Worm (Caenorhabditis elegans) whole organism, L3 larva: ENCODE data around the gene F54D5.3.
A peak's percentile ranks its signal among the peaks of the same experiment; 100 is the strongest.

Experiments
- R02D3.7 ChIP-seq: fragments of 150-350 bp; optimal IDR thresholded peaks from 2 replicates; lab custom pipeline; 2014; ENCODE audit warnings: missing biosample characterization, missing genetic modification characterization
- aly-2 ChIP-seq: fragments of 150-350 bp; optimal IDR thresholded peaks from 2 replicates; lab custom pipeline; 2014; ENCODE audit warnings: missing biosample characterization, missing genetic modification characterization
- ama-1 ChIP-seq: fragments of 150-350 bp; optimal IDR thresholded peaks from 2 replicates; lab custom pipeline; 2018
- ceh-16 ChIP-seq: sonication (generic microtip); optimal IDR thresholded peaks from 2 replicates; lab custom pipeline; 2017; ENCODE audit warnings: missing biosample characterization, missing genetic modification characterization
- ceh-28 ChIP-seq: fragments of 150-350 bp; optimal IDR thresholded peaks from 2 replicates; lab custom pipeline; 2014; ENCODE audit warnings: missing biosample characterization, missing genetic modification reagents, missing genetic modification characterization
- ceh-82 ChIP-seq: fragments of 150-350 bp; optimal IDR thresholded peaks from 2 replicates; lab custom pipeline; 2014; ENCODE audit warnings: missing biosample characterization, missing genetic modification characterization
- egl-5 ChIP-seq: fragments of 150-350 bp; optimal IDR thresholded peaks from 2 replicates; lab custom pipeline; 2017; ENCODE audit warnings: missing biosample characterization, missing genetic modification reagents, missing genetic modification characterization, inconsistent platforms
- elt-1 ChIP-seq: fragments of 150-350 bp; optimal IDR thresholded peaks from 2 replicates; lab custom pipeline; 2014; ENCODE audit warnings: missing biosample characterization, missing genetic modification characterization
- elt-2 ChIP-seq: sonication (generic microtip); optimal IDR thresholded peaks from 2 replicates; lab custom pipeline; 2016; ENCODE audit warnings: missing genetic modification reagents, mild to moderate bottlenecking, missing genetic modification characterization, missing compliant biosample characterization
- elt-3 ChIP-seq, 3 experiments: fragments of 150-350 bp in 1 of 3; sonication (generic microtip) in 2 of 3; optimal IDR thresholded peaks; 2 replicates in 2 of 3; 4 replicates in 1 of 3; lab custom pipeline; 2014 to 2017; ENCODE audit warnings: missing biosample characterization in 3 of 3, missing genetic modification characterization in 3 of 3
- fkh-10 ChIP-seq: sonication (generic microtip); optimal IDR thresholded peaks from 2 replicates; lab custom pipeline; 2017; ENCODE audit warnings: missing biosample characterization, missing genetic modification reagents, missing genetic modification characterization
- lin-15B ChIP-seq: fragments of 150-350 bp; optimal IDR thresholded peaks from 2 replicates; lab custom pipeline; 2014; ENCODE audit warnings: missing biosample characterization, missing genetic modification characterization
- lin-39 ChIP-seq: fragments of 150-350 bp; optimal IDR thresholded peaks from 2 replicates; lab custom pipeline; 2018; ENCODE audit warnings: missing biosample characterization, missing genetic modification reagents, missing genetic modification characterization
- mdl-1 ChIP-seq: fragments of 150-350 bp; optimal IDR thresholded peaks from 2 replicates; lab custom pipeline; 2014; ENCODE audit warnings: missing biosample characterization, missing genetic modification characterization
- nfya-1 ChIP-seq: sonication (generic microtip); optimal IDR thresholded peaks from 2 replicates; lab custom pipeline; 2017; ENCODE audit warnings: missing genetic modification characterization, mild to moderate bottlenecking, missing compliant biosample characterization, antibody characterized with exemption, moderate library complexity; ENCODE audit not compliant: insufficient read depth
- nhr-25 ChIP-seq: sonication (generic microtip); optimal IDR thresholded peaks from 2 replicates; lab custom pipeline; 2017; ENCODE audit warnings: missing biosample characterization, missing genetic modification characterization
- nhr-43 ChIP-seq: sonication (generic microtip); optimal IDR thresholded peaks from 2 replicates; lab custom pipeline; 2016; ENCODE audit warnings: mild to moderate bottlenecking, missing genetic modification characterization, missing compliant biosample characterization; ENCODE audit not compliant: poor library complexity, severe bottlenecking
- nhr-76 ChIP-seq: fragments of 150-350 bp; sonication (generic microtip); optimal IDR thresholded peaks from 5 replicates; lab custom pipeline; 2014; ENCODE audit warnings: missing biosample characterization, missing genetic modification characterization
- pha-4 ChIP-seq: fragments of 150-350 bp; optimal IDR thresholded peaks from 2 replicates; lab custom pipeline; 2014; ENCODE audit warnings: missing biosample characterization, missing genetic modification reagents, missing genetic modification characterization
- pqm-1 ChIP-seq: fragments of 150-350 bp; optimal IDR thresholded peaks from 2 replicates; lab custom pipeline; 2017; ENCODE audit warnings: missing biosample characterization, missing genetic modification characterization, inconsistent platforms
- sea-2 ChIP-seq: fragments of 150-350 bp; sonication (generic microtip); optimal IDR thresholded peaks from 4 replicates; lab custom pipeline; 2014; ENCODE audit warnings: missing biosample characterization, missing genetic modification reagents, missing genetic modification characterization
- unc-62 ChIP-seq: fragments of 150-350 bp; sonication (generic microtip); optimal IDR thresholded peaks from 4 replicates; lab custom pipeline; 2014; ENCODE audit warnings: missing biosample characterization, missing genetic modification reagents, missing genetic modification characterization
- zag-1 ChIP-seq: fragments of 150-350 bp; optimal IDR thresholded peaks from 2 replicates; lab custom pipeline; 2014; ENCODE audit warnings: missing biosample characterization, missing genetic modification characterization
- ztf-4 ChIP-seq: fragments of 150-350 bp; optimal IDR thresholded peaks from 2 replicates; lab custom pipeline; 2014; ENCODE audit warnings: missing biosample characterization, missing genetic modification characterization

The F54D5.3 gene

DNA sequence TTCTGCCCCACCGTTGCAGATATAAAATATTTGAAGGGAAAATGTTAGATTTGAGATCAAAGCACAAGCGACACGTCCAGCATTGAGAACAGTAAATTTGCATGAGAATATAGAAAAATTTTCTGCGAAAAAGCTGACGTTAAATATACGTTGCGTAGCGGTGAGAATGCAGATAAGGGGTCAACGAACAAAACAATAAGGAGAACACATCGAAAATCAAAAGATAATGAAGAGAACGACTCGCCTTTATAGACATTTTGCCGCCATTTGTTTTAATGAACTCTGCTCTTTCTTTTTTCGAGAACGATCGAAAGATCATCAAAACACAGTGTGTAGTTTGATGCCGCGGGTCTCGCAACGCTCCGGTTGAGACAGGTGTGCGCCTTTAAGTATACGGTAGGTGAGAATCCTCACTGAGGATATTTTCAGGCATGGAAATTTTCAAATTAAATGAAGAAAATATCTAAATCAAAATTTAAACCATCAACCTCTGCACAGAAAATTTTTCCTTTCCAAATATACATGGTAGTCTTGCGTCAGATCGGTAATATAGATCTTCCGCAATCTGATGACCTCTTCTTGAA, 24.6 kb downstream of the F54D5.3 start:
- TF ChIP-seq nhr-43 (tag; lab: Kevin White, UChicago) = no peak
- no peak for TF ChIP-seq aly-2
- no peak for TF ChIP-seq elt-1 (tag; lab: Kevin White, UChicago)
- TF ChIP-seq pqm-1 = peak; percentile 27
- peak; percentile 23 for TF ChIP-seq ceh-28 (tag; lab: Kevin White, UChicago)
- peak; percentile 73 for TF ChIP-seq elt-2 (tag; lab: Kevin White, UChicago)

DNA sequence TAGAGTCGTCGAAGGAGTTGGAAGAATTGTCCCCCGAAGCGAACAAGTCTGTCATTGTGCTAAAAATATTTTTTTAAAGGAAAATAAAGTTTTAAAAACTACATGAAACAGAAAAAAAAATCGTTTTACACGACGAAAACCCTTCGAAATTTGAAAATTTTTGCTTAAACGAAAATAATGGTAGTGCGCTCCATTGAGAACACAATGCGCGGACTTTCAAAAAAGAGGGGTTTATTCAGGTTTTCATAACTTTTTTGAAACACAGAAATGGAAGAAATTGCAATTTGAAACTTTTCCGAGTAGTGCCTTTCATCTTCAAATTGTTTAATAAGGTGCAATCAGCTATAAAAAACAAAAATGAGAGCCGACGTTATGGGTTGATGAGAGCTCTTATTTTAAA, 28.1 kb downstream of the F54D5.3 start, which contains the start of gene npp-5:
Gene npp-5 (minus strand): TSS at position 59 of the 400 bp plus-strand sequence.
- TF ChIP-seq nfya-1 (tag; lab: Kevin White, UChicago) = peak; percentile 65
- no peak for TF ChIP-seq ceh-82 (tag; lab: Kevin White, UChicago)
- TF ChIP-seq pha-4 (tag; lab: Kevin White, UChicago) = peak; percentile 58

DNA sequence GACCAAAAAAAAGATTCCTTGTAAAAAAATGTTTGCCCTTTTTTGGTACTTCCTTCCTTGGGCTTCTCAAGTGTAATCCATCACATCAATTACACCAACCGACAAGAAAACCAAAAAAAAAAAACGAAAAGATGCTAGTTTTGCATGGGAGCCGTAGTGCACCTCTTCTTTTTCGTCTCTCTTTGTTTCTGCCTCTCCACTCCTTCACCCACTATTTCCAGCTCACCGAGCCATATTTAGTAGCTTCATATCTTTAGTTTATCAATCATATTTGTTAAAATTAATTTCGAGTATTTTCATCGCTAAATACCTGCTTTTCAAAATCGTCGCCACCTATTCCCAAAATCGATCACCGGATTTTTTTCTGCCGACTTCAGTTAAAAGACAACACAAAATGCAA, 29.1 kb downstream of the F54D5.3 start, which contains the start of gene F07A11.4:
Gene F07A11.4 (plus strand): TSS at position 301 of the 400 bp plus-strand sequence.
- TF ChIP-seq lin-39 (tag; lab: Kevin White, UChicago) (peak; percentile 7), egl-5 (no peak)

DNA sequence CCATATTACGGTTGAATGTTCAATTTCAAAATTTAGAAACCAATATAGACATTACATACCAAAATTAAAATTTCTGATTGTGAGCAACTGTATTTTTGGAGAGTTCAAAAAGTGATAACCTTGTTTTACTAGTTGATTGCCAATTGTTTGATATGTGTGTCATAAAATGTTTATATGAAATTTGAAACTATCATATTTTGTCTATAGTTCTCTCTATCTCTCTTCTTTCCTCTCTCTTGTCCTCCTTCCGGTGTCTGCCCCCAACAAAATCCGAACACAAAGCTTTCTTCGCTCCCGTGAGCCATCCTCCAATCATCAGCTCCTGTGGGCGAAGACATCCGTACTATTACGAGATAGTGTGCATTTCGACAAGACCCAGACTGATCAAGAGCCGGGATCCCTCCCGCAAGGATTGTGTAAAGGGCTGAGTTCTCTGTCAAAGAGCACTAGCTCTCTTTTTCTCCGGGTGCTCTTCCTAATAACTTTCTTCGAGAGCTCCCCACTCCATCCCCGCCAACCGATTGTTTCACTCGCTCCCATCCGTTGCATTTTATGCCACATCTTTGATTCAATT, 30.9 kb downstream of the F54D5.3 start:
- TF ChIP-seq ztf-4 (tag; lab: Kevin White, UChicago) = no peak
- TF ChIP-seq ceh-82 (tag; lab: Kevin White, UChicago) = no peak
- peak; percentile 25 for TF ChIP-seq pha-4 (tag; lab: Kevin White, UChicago)
- peak; percentile 68 for TF ChIP-seq nfya-1 (tag; lab: Kevin White, UChicago)

DNA sequence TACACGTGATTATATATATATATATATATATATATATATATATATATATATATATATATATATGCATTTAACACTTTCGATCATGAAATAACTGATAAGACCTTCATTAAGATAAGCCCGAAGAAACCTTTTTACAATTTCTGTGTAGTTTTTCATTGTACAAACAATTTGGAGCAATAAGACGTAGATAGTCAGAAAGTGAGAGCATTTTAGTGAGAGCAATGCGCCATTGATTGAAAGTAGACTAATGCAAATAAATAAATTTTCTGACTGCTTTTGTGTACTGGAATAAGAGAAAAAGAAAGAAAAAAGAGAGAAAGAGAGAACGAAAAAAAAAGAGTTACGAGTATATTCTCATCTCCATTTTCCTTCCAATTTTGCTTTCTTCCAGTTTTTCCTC, 33.0 kb downstream of the F54D5.3 start:
- TF ChIP-seq R02D3.7 (tag; lab: Kevin White, UChicago) (no peak), unc-62 (GFP tag; lab: Kevin White, UChicago) (no peak), pha-4 (tag; lab: Kevin White, UChicago) (peak; percentile 58), ama-1 (lab: Kevin White, UChicago) (no peak), fkh-10 (GFP tag; lab: Kevin White, UChicago) (no peak), nhr-25 (tag; lab: Kevin White, UChicago) (no peak), elt-2 (tag; lab: Kevin White, UChicago) (peak; percentile 82), zag-1 (tag; lab: Kevin White, UChicago) (no peak), nhr-76 (tag; lab: Kevin White, UChicago) (no peak), sea-2 (GFP tag; lab: Kevin White, UChicago) (no peak), mdl-1 (tag; lab: Kevin White, UChicago) (no peak), pqm-1 (peak; percentile 67), ztf-4 (tag; lab: Kevin White, UChicago) (no peak)

DNA sequence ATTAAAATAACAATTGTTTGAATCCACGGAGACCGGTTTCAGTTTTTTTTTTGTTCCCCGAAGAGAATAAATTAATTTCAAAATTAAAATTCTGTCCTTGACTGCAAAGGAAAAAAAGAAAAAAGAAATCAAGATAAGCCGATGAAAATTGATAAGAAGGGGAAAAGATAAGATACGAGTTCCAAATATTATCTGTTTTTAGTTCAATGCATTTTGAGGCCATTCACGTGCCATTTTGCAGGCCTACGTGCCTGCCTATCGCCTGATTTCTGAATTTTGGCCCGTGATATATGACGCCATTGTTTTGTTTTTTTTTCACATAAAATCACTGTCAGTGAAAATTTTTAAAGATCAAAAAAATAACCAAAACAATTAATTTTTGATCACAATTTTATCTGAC, 39.9 kb downstream of the F54D5.3 start:
- TF ChIP-seq elt-2 (tag; lab: Kevin White, UChicago) (peak; percentile 94), ceh-16 (tag; lab: Kevin White, UChicago) (no peak), elt-3 (tag; optimal IDR thresholded peaks at IDR 0.05; lab: Kevin White, UChicago) (peak; percentile 14 to 84 (median 72)), lin-15B (tag; lab: Kevin White, UChicago) (no peak), elt-1 (tag; lab: Kevin White, UChicago) (peak; percentile 90), pha-4 (tag; lab: Kevin White, UChicago) (peak; percentile 33), pqm-1 (peak; percentile 67)

DNA sequence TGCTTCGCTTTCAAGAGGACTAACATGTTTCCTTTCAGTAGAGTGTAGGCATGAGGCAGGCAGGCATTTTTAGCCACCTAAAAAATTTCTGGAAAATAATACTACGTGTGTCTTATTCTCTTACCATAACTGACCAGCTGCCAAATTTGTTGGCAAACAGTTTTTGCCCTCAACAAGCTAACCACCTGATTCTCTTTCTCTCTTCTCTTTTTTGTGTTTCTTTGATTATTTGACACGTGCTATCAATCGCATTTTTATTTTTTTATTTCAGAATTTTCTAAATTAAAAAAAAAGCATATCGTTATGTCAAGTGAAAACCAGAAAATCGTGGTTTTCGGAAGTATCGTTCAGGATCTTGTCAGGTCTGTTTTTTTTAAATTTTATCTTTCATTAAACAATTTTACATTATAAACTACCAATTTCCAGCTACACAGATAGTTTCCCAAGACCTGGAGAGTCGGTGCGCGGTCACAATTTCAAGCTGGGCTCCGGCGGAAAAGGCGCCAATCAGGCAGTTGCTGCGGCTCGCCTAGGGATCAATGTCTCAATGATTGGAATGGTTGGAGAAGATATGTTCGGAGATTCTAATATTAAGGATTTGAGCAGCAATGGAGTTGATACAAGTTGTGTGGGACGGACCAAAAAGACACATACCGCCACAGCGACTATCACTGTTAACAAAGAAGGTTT, 40.6 kb downstream of the F54D5.3 start, which contains the start of gene F07A11.5:
Gene F07A11.5 (plus strand): TSS at position 267 of the 690 bp plus-strand sequence.
- TF ChIP-seq pha-4 (tag; lab: Kevin White, UChicago) (peak; percentile 9), aly-2 (no peak)
